Worm (Caenorhabditis elegans): ENCODE measurements around the gene srsx-24.

DNA sequence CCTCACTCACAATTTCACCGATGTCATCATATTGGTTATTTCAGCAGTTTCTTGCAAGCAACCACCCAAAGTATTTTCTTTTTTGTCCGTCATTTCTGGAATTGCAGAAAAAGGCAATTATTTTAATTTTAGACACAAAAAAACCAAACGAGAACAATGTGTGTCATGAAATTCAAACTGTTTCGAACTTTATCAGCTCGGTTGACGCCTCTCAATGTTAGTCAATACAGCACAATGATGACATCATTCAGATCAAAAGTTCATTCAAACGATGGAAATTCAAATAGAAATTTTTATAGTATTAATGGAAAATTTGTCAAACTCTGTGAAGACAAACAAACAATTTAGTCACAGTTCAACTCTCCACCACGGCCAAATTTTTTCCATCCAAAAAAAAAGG, 12.6 kb upstream of the srsx-24 start, which contains the start of gene fbxa-105:
- peak; percentile 9 for TF ChIP-seq pqm-1 (tag; optimal IDR thresholded peaks at IDR 0.05)
- peak; percentile 48 for TF ChIP-seq pha-4 (tag; optimal IDR thresholded peaks at IDR 0.05)
- no peak for TF ChIP-seq nhr-237 (tag; optimal IDR thresholded peaks at IDR 0.05)
- TF ChIP-seq lsy-12 (tag; optimal IDR thresholded peaks at IDR 0.05), result no peak
- TF ChIP-seq ZK546.5 (tag; optimal IDR thresholded peaks at IDR 0.05), result no peak
- no peak for TF ChIP-seq fkh-10 (GFP tag; optimal IDR thresholded peaks at IDR 0.05)
- no peak for TF ChIP-seq aly-2 (tag; optimal IDR thresholded peaks at IDR 0.05)

Data from whole organism, L3 larva.